Fruit fly (Drosophila melanogaster) whole organism, embryonic: ENCODE results near the gene CG17239.

Source experiments
- Atf-2 ChIP-seq: fragments of 200-800 bp; sonication (Bioruptor generic); optimal IDR thresholded peaks from 2 replicates; lab custom pipeline; 2016; ENCODE audit warnings: missing biosample characterization, missing genetic modification characterization
- Bdp1 ChIP-seq: fragments of 200-800 bp; sonication (Bioruptor generic); optimal IDR thresholded peaks from 3 replicates; lab custom pipeline; 2016; ENCODE audit warnings: missing biosample characterization, missing genetic modification characterization
- C15 ChIP-seq: fragments of 200-800 bp; sonication (Bioruptor generic); IDR thresholded peaks from 3 replicates; pipeline ENCODE4 v1.3.6; 2022; ENCODE audit warnings: missing biosample characterization, missing genetic modification characterization
- CG10431 ChIP-seq: fragments of 200-800 bp; sonication (Bioruptor generic); optimal IDR thresholded peaks from 3 replicates; lab custom pipeline; 2018; ENCODE audit warnings: missing biosample characterization, mild to moderate bottlenecking, missing genetic modification characterization
- CG10654 ChIP-seq: fragments of 200-800 bp; sonication (Bioruptor generic); optimal IDR thresholded peaks from 2 replicates; lab custom pipeline; 2016; ENCODE audit warnings: missing biosample characterization, missing genetic modification characterization
- CG11247 ChIP-seq: fragments of 200-800 bp; sonication (Bioruptor generic); IDR thresholded peaks from 2 replicates; pipeline ENCODE4 v1.3.6; 2022; ENCODE audit warnings: missing biosample characterization, missing genetic modification characterization
- CG11560 ChIP-seq: fragments of 200-800 bp; sonication (Bioruptor generic); IDR thresholded peaks from 3 replicates; pipeline ENCODE4 v1.3.6; 2022; ENCODE audit warnings: missing biosample characterization, missing genetic modification characterization
- CG12104 ChIP-seq: fragments of 200-800 bp; sonication (Bioruptor generic); optimal IDR thresholded peaks from 3 replicates; lab custom pipeline; 2016; ENCODE audit warnings: missing biosample characterization, missing genetic modification characterization
- CG12236 ChIP-seq: fragments of 200-800 bp; sonication (Bioruptor generic); optimal IDR thresholded peaks from 2 replicates; lab custom pipeline; 2016; ENCODE audit warnings: missing biosample characterization, missing genetic modification characterization
- CG12744 ChIP-seq: fragments of 200-800 bp; sonication (Bioruptor generic); optimal IDR thresholded peaks from 2 replicates; lab custom pipeline; 2016; ENCODE audit warnings: missing biosample characterization, missing genetic modification characterization
- CG12942 ChIP-seq: fragments of 200-800 bp; sonication (Bioruptor generic); optimal IDR thresholded peaks from 3 replicates; lab custom pipeline; 2016; ENCODE audit warnings: missing biosample characterization, missing genetic modification characterization
- CG13287 ChIP-seq: fragments of 200-800 bp; sonication (Bioruptor generic); IDR thresholded peaks from 2 replicates; pipeline ENCODE4 v1.3.6; 2022; ENCODE audit warnings: missing biosample characterization, missing genetic modification characterization; ENCODE audit not compliant: partially characterized antibody
- CG13424 ChIP-seq: fragments of 200-800 bp; sonication (Bioruptor generic); optimal IDR thresholded peaks from 2 replicates; lab custom pipeline; 2019; ENCODE audit warnings: missing biosample characterization, mild to moderate bottlenecking, missing genetic modification characterization, moderate library complexity
- CG14050 ChIP-seq: fragments of 200-800 bp; sonication (Bioruptor generic); IDR thresholded peaks from 3 replicates; pipeline ENCODE4 v1.3.6; 2022; ENCODE audit warnings: missing biosample characterization, missing genetic modification characterization
- CG16813 ChIP-seq: fragments of 200-800 bp; sonication (Bioruptor generic); IDR thresholded peaks from 3 replicates; pipeline ENCODE4 v1.3.6; 2022; ENCODE audit warnings: missing biosample characterization, missing genetic modification characterization; ENCODE audit not compliant: partially characterized antibody
- CG30403 ChIP-seq: fragments of 200-800 bp; sonication (Bioruptor generic); optimal IDR thresholded peaks from 3 replicates; lab custom pipeline; 2016; ENCODE audit warnings: missing biosample characterization, missing genetic modification characterization
- CG31388 ChIP-seq: fragments of 200-800 bp; sonication (Bioruptor generic); optimal IDR thresholded peaks from 2 replicates; lab custom pipeline; 2016; ENCODE audit warnings: missing biosample characterization, missing genetic modification characterization
- CG3163 ChIP-seq: fragments of 200-800 bp; sonication (Bioruptor generic); optimal IDR thresholded peaks from 3 replicates; lab custom pipeline; 2016; ENCODE audit warnings: missing biosample characterization, missing genetic modification characterization
- CG4730 ChIP-seq: fragments of 200-800 bp; sonication (Bioruptor generic); IDR thresholded peaks from 2 replicates; pipeline ENCODE4 v1.3.6; 2022; ENCODE audit warnings: missing biosample characterization, missing genetic modification characterization
- CG5180 ChIP-seq: fragments of 200-800 bp; sonication (Bioruptor generic); optimal IDR thresholded peaks from 3 replicates; lab custom pipeline; 2017; ENCODE audit warnings: missing biosample characterization, missing genetic modification characterization, mild to moderate bottlenecking, moderate library complexity, missing genetic modification reagents
- CG6683 ChIP-seq: fragments of 200-800 bp; sonication (Bioruptor generic); optimal IDR thresholded peaks from 2 replicates; lab custom pipeline; 2017; ENCODE audit warnings: missing biosample characterization, mild to moderate bottlenecking, missing genetic modification characterization, missing genetic modification reagents
- CG8478 ChIP-seq: fragments of >200 bp; optimal IDR thresholded peaks from 2 replicates; lab custom pipeline; 2018
- CkIIα-i1 ChIP-seq: fragments of 200-800 bp; sonication (Bioruptor generic); IDR thresholded peaks from 2 replicates; pipeline ENCODE4 v1.3.6; 2022; ENCODE audit warnings: missing biosample characterization, missing genetic modification characterization
- D ChIP-seq, 2 experiments: fragments of 200-800 bp in 1 of 2; fragments of >200 bp in 1 of 2; sonication (Bioruptor generic) in 1 of 2; optimal IDR thresholded peaks; 2 replicates in 1 of 2; 3 replicates in 1 of 2; lab custom pipeline; 2017; ENCODE audit warnings: mild to moderate bottlenecking in 1 of 2, missing biosample characterization in 1 of 2, missing genetic modification characterization in 1 of 2, missing genetic modification reagents in 1 of 2
- D19A ChIP-seq: fragments of 200-800 bp; optimal IDR thresholded peaks from 3 replicates; lab custom pipeline; 2019; ENCODE audit warnings: missing biosample characterization, mild to moderate bottlenecking, missing genetic modification characterization, moderate library complexity
- Dek ChIP-seq: fragments of 200-800 bp; sonication (Bioruptor generic); optimal IDR thresholded peaks from 3 replicates; lab custom pipeline; 2019; ENCODE audit warnings: missing biosample characterization, mild to moderate bottlenecking, missing genetic modification characterization, moderate library complexity
- Dref ChIP-seq: fragments of 200-800 bp; sonication (Bioruptor generic); IDR thresholded peaks from 2 replicates; pipeline ENCODE4 v1.3.6; 2022; ENCODE audit warnings: missing biosample characterization, missing genetic modification characterization
- Elba2 ChIP-seq: fragments of 200-800 bp; sonication (Bioruptor generic); optimal IDR thresholded peaks from 3 replicates; lab custom pipeline; 2016; ENCODE audit warnings: missing biosample characterization, missing genetic modification characterization
- Fer1 ChIP-seq: fragments of 200-800 bp; sonication (Bioruptor generic); optimal IDR thresholded peaks from 2 replicates; lab custom pipeline; 2017; ENCODE audit warnings: missing biosample characterization, mild to moderate bottlenecking, missing genetic modification characterization
- Lim3 ChIP-seq: fragments of 200-800 bp; sonication (Bioruptor generic); IDR thresholded peaks from 2 replicates; pipeline ENCODE4 v1.3.6; 2022; ENCODE audit warnings: missing biosample characterization, missing genetic modification characterization
- Sin3A ChIP-seq: fragments of >200 bp; optimal IDR thresholded peaks from 2 replicates; lab custom pipeline; 2018
- Six4 ChIP-seq: fragments of 200-800 bp; sonication (Bioruptor generic); optimal IDR thresholded peaks from 2 replicates; lab custom pipeline; 2016; ENCODE audit warnings: missing biosample characterization, missing genetic modification characterization
- Usf ChIP-seq: fragments of 200-800 bp; sonication (Bioruptor generic); optimal IDR thresholded peaks from 2 replicates; lab custom pipeline; 2017; ENCODE audit warnings: missing genotype, missing biosample characterization, missing genetic modification characterization
- ara ChIP-seq: fragments of 200-800 bp; sonication (Bioruptor generic); IDR thresholded peaks from 2 replicates; pipeline ENCODE4 v1.3.6; 2022; ENCODE audit warnings: missing biosample characterization, missing genetic modification characterization
- ash1 ChIP-seq: fragments of 200-800 bp; sonication (Bioruptor generic); optimal IDR thresholded peaks from 2 replicates; lab custom pipeline; 2018; ENCODE audit warnings: missing biosample characterization, mild to moderate bottlenecking, missing genetic modification characterization
- bigmax ChIP-seq: fragments of 200-800 bp; sonication (Bioruptor generic); optimal IDR thresholded peaks from 2 replicates; lab custom pipeline; 2018; ENCODE audit warnings: missing biosample characterization, mild to moderate bottlenecking, missing genetic modification characterization
- br ChIP-seq: fragments of >200 bp; optimal IDR thresholded peaks from 2 replicates; lab custom pipeline; 2017
- cad ChIP-seq: fragments of >200 bp; optimal IDR thresholded peaks from 2 replicates; lab custom pipeline; 2017; ENCODE audit warnings: missing biosample characterization, missing genetic modification characterization
- dmrt11E ChIP-seq: fragments of 200-800 bp; sonication (Bioruptor generic); optimal IDR thresholded peaks from 3 replicates; lab custom pipeline; 2018; ENCODE audit warnings: missing biosample characterization, mild to moderate bottlenecking, missing genetic modification characterization, moderate library complexity
- dpn ChIP-seq, 2 experiments: fragments of 200-800 bp; sonication (Bioruptor generic); optimal IDR thresholded peaks; 3 replicates each; lab custom pipeline; 2016; ENCODE audit warnings: missing biosample characterization in 2 of 2, missing genetic modification characterization in 2 of 2
- fd102C ChIP-seq: fragments of 200-800 bp; sonication (Bioruptor generic); optimal IDR thresholded peaks from 2 replicates; lab custom pipeline; 2018; ENCODE audit warnings: missing biosample characterization, mild to moderate bottlenecking, missing genetic modification characterization, moderate library complexity
- grau ChIP-seq: fragments of 200-800 bp; optimal IDR thresholded peaks from 3 replicates; lab custom pipeline; 2019; ENCODE audit warnings: missing biosample characterization, mild to moderate bottlenecking, missing genetic modification characterization, moderate library complexity
- jing ChIP-seq: fragments of 200-800 bp; sonication (Bioruptor generic); optimal IDR thresholded peaks from 2 replicates; lab custom pipeline; 2018; ENCODE audit warnings: missing biosample characterization, mild to moderate bottlenecking, missing genetic modification characterization
- knrl ChIP-seq: fragments of 200-800 bp; sonication (Bioruptor generic); IDR thresholded peaks from 3 replicates; pipeline ENCODE4 v1.3.6; 2022; ENCODE audit warnings: missing biosample characterization, missing genetic modification characterization; ENCODE audit not compliant: partially characterized antibody
- lab ChIP-seq: fragments of 200-800 bp; sonication (Bioruptor generic); optimal IDR thresholded peaks from 3 replicates; lab custom pipeline; 2017; ENCODE audit warnings: missing biosample characterization, missing genetic modification characterization, mild to moderate bottlenecking, moderate library complexity, missing genetic modification reagents
- luna ChIP-seq: fragments of 200-800 bp; sonication (Bioruptor generic); optimal IDR thresholded peaks from 2 replicates; lab custom pipeline; 2016; ENCODE audit warnings: missing biosample characterization, missing genetic modification characterization
- peb ChIP-seq: fragments of 200-800 bp; sonication (Bioruptor generic); IDR thresholded peaks from 2 replicates; pipeline ENCODE4 v1.3.6; 2022; ENCODE audit warnings: missing biosample characterization, missing genetic modification characterization
- ranshi ChIP-seq: fragments of 200-800 bp; sonication (Bioruptor generic); IDR thresholded peaks from 2 replicates; pipeline ENCODE4 v1.3.6; 2022; ENCODE audit warnings: missing biosample characterization, missing genetic modification characterization
- sc ChIP-seq, 3 experiments: fragments of >200 bp in 2 of 3; fragments of 200-800 bp in 1 of 3; sonication (Bioruptor generic) in 1 of 3; optimal IDR thresholded peaks; 2 replicates in 2 of 3; 3 replicates in 1 of 3; lab custom pipeline; 2017; ENCODE audit warnings: mild to moderate bottlenecking in 1 of 3, missing biosample characterization in 1 of 3, missing genetic modification characterization in 1 of 3, missing genetic modification reagents in 1 of 3

CG17239 gene

dm6 chr2L:2226259-2227121 is 25.7 kb downstream of the CG17239 start, which contains the start of the genes CG15387 and sau (continued):
- TF ChIP-seq CG3163 (peak; percentile 79), jing (peak; percentile 9), bigmax (GFP tag; lab: Kevin White, UChicago) (no peak), ara (peak; percentile 82), Fer1 (peak; percentile 87), sc (optimal IDR thresholded peaks at IDR 0.05; lab: Kevin White, UChicago) (no peak), sc (GFP tag; optimal IDR thresholded peaks at IDR 0.05; lab: Kevin White, UChicago) (peak; percentile 64), CG31388 (peak; percentile 73), CG12104 (GFP tag; lab: Kevin White, UChicago) (peak; percentile 81), Six4 (GFP tag; lab: Kevin White, UChicago) (peak; percentile 81), dpn (GFP tag; optimal IDR thresholded peaks at IDR 0.05; lab: Kevin White, UChicago) (peak; percentile 87 to 95), CG5180 (GFP tag; lab: Kevin White, UChicago) (peak; percentile 63), CG13287 (GFP tag; lab: Robert Waterston, UW) (peak; percentile 95), Atf-2 (GFP tag; lab: Kevin White, UChicago) (peak; percentile 91), CG11560 (peak; percentile 49; the same call in 2 of the 3 replicates), Lim3 (no peak), CG12236 (GFP tag; lab: Kevin White, UChicago) (peak; percentile 78), ash1 (GFP tag; lab: Kevin White, UChicago) (no peak), CG10654 (GFP tag; lab: Kevin White, UChicago) (peak; percentile 87), Dek (tag; lab: Kevin White, UChicago) (peak; percentile 76), CG14050 (GFP tag; lab: Robert Waterston, UW) (peak; percentile 71), CG4730 (GFP tag; lab: Robert Waterston, UW) (peak; percentile 66), Elba2 (GFP tag; lab: Kevin White, UChicago) (peak; percentile 51), CkIIα-i1 (no peak), CG6683 (GFP tag; lab: Kevin White, UChicago) (peak; percentile 58), C15 (GFP tag; lab: Robert Waterston, UW) (peak; percentile 72; the same call in 1 of the 3 replicates), Dref (GFP tag; lab: Robert Waterston, UW) (peak; percentile 49), D (optimal IDR thresholded peaks at IDR 0.05; lab: Kevin White, UChicago) (no peak), D (GFP tag; optimal IDR thresholded peaks at IDR 0.05; lab: Kevin White, UChicago) (peak; percentile 67), ranshi (GFP tag; lab: Robert Waterston, UW) (peak; percentile 82), CG12942 (GFP tag; lab: Kevin White, UChicago) (peak; percentile 81), peb (GFP tag; lab: Robert Waterston, UW) (peak; percentile 55; the same call in 1 of the 2 replicates), CG11247 (GFP tag; lab: Robert Waterston, UW) (peak; percentile 78), D19A (tag; lab: Kevin White, UChicago) (peak; percentile 66), CG8478 (lab: Kevin White, UChicago) (no peak), luna (peak; percentile 87), CG13424 (tag; lab: Kevin White, UChicago) (peak; percentile 90), grau (tag; lab: Kevin White, UChicago) (peak; percentile 86), CG30403 (peak; percentile 94), br (lab: Kevin White, UChicago) (no peak), CG10431 (peak; percentile 67), knrl (GFP tag; lab: Robert Waterston, UW) (peak; percentile 92), lab (GFP tag; lab: Kevin White, UChicago) (peak; percentile 91), fd102C (GFP tag; lab: Kevin White, UChicago) (no peak), Bdp1 (GFP tag; lab: Kevin White, UChicago) (peak; percentile 75), CG16813 (peak; percentile 94), CG12744 (GFP tag; lab: Kevin White, UChicago) (peak; percentile 90), Sin3A (peak; percentile 60), dmrt11E (tag; lab: Kevin White, UChicago) (peak; percentile 86), Usf (GFP tag; lab: Kevin White, UChicago) (peak; percentile 64), cad (GFP tag; lab: Kevin White, UChicago) (no peak)
